Fruit fly (Drosophila melanogaster): ENCODE results near the gene CG14834.

CG14834 gene

DNA sequence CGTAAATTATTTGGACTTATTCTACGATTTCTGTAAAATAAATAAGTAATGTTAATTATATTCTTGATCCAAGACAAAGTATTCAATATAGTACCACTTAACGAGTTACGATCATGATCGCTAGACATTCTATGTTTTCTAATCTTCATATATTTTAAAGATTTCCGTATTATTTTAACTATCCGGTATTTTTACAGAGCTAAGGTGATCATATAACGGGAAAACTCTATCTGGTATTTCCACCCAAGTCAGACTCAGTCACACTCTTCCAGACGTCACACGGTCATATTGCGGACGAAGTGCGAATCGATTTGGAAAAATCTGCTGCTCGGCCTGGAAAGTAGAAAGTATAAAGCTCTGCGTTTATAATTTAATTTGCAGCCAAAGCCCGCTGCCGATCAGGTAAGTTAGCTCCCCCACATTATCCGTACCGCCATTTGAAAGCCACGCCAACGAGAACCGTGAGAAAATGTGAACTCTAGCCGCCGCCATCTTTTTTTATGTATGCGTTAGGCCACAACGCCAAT is 7.6 kb downstream of the CG14834 start, which contains the start of the genes lark and eco (continued):
- TF ChIP-seq CG9727 (GFP tag; optimal IDR thresholded peaks at IDR 0.05) (no peak), Xrp1 (GFP tag; IDR thresholded peaks at IDR 0.05) (no peak), maf-S (GFP tag; optimal IDR thresholded peaks at IDR 0.05) (no peak), gfzf (GFP tag; optimal IDR thresholded peaks at IDR 0.05) (peak; percentile 89), CG31388 (GFP tag; optimal IDR thresholded peaks at IDR 0.05) (no peak), Opbp (GFP tag; IDR thresholded peaks at IDR 0.05; ENCODE audit: partially characterized antibody) (peak; percentile 40; the same call in 1 of the 3 replicates), Nf-YB (GFP tag; optimal IDR thresholded peaks at IDR 0.05) (no peak), CG5180 (GFP tag; optimal IDR thresholded peaks at IDR 0.05) (no peak), CG17829 (tag; optimal IDR thresholded peaks at IDR 0.05) (peak; percentile 17), CrebB (tag; optimal IDR thresholded peaks at IDR 0.05) (no peak), CG6765 (GFP tag; optimal IDR thresholded peaks at IDR 0.05) (no peak), CG8478 (optimal IDR thresholded peaks at IDR 0.05) (no peak), her (GFP tag; optimal IDR thresholded peaks at IDR 0.05) (no peak), CG6683 (GFP tag; optimal IDR thresholded peaks at IDR 0.05) (no peak), CG16863 (GFP tag; optimal IDR thresholded peaks at IDR 0.05) (no peak), Ravus (GFP tag; IDR thresholded peaks at IDR 0.05) (no peak), trh (GFP tag; optimal IDR thresholded peaks at IDR 0.05) (no peak), CG13123 (GFP tag; optimal IDR thresholded peaks at IDR 0.05) (no peak), CG12659 (GFP tag; optimal IDR thresholded peaks at IDR 0.05) (peak; percentile 71), Camta (GFP tag; optimal IDR thresholded peaks at IDR 0.05) (no peak), CG5953 (GFP tag; IDR thresholded peaks at IDR 0.05) (no peak), yki (optimal IDR thresholded peaks at IDR 0.05) (no peak), CG13894 (tag; optimal IDR thresholded peaks at IDR 0.05) (no peak), jing (GFP tag; optimal IDR thresholded peaks at IDR 0.05) (no peak), ash1 (GFP tag; optimal IDR thresholded peaks at IDR 0.05) (no peak), MESR4 (GFP tag; optimal IDR thresholded peaks at IDR 0.05) (peak; percentile 98), CG4360 (GFP tag; IDR thresholded peaks at IDR 0.05) (no peak), Poxn (GFP tag; IDR thresholded peaks at IDR 0.05) (no peak), az2 (GFP tag; optimal IDR thresholded peaks at IDR 0.05) (no peak), psq (GFP tag; optimal IDR thresholded peaks at IDR 0.05) (no peak), CG9797 (GFP tag; optimal IDR thresholded peaks at IDR 0.05) (peak; percentile 92), CG7372 (GFP tag; IDR thresholded peaks at IDR 0.05) (no peak), CG17568 (GFP tag; optimal IDR thresholded peaks at IDR 0.05) (no peak), zf30C (GFP tag; optimal IDR thresholded peaks at IDR 0.05) (no peak), otp (GFP tag; IDR thresholded peaks at IDR 0.05) (no peak), CG12391 (tag; optimal IDR thresholded peaks at IDR 0.05) (peak; percentile 20), CG2712 (tag; optimal IDR thresholded peaks at IDR 0.05) (peak; percentile 29), wor (GFP tag; IDR thresholded peaks at IDR 0.05) (no peak), dati (GFP tag; IDR thresholded peaks at IDR 0.05) (no peak), Bteb2 (GFP tag; optimal IDR thresholded peaks at IDR 0.05) (no peak), E2f1 (GFP tag; IDR thresholded peaks at IDR 0.05) (no peak), sim (GFP tag; IDR thresholded peaks at IDR 0.05) (no peak), pzg (GFP tag; optimal IDR thresholded peaks at IDR 0.05) (peak; percentile 79), D19B (GFP tag; optimal IDR thresholded peaks at IDR 0.05) (no peak), ac (GFP tag; optimal IDR thresholded peaks at IDR 0.05) (no peak), CG1024 (GFP tag; IDR thresholded peaks at IDR 0.05) (no peak), pita (GFP tag; optimal IDR thresholded peaks at IDR 0.05) (no peak), gce (GFP tag; IDR thresholded peaks at IDR 0.05) (no peak), nmo (GFP tag; optimal IDR thresholded peaks at IDR 0.05) (peak; percentile 33), vfl (GFP tag; optimal IDR thresholded peaks at IDR 0.05) (no peak), CG10147 (GFP tag; optimal IDR thresholded peaks at IDR 0.05) (no peak), gcm (GFP tag; optimal IDR thresholded peaks at IDR 0.05) (no peak)
